Worm (Caenorhabditis elegans) whole organism, L2 larva: ENCODE results near the gene K01A11.1.

Source experiments
- C34F6.9 ChIP-seq: fragments of 150-350 bp; optimal IDR thresholded peaks from 2 replicates; lab custom pipeline; 2014; ENCODE audit warnings: missing biosample characterization, missing genetic modification characterization
- Y55F3AM.14 ChIP-seq: fragments of 200-800 bp; sonication (Bioruptor generic); optimal IDR thresholded peaks from 2 replicates; lab custom pipeline; 2018; ENCODE audit warnings: mild to moderate bottlenecking, missing genetic modification characterization, missing compliant biosample characterization
- ZK546.5 ChIP-seq: sonication (generic microtip); optimal IDR thresholded peaks from 2 replicates; lab custom pipeline; 2017; ENCODE audit warnings: missing biosample characterization, missing genetic modification characterization
- alr-1 ChIP-seq: fragments of 150-350 bp; optimal IDR thresholded peaks from 2 replicates; lab custom pipeline; 2014; ENCODE audit warnings: missing biosample characterization, missing genetic modification characterization
- aly-2 ChIP-seq: fragments of 150-350 bp; optimal IDR thresholded peaks from 2 replicates; lab custom pipeline; 2014; ENCODE audit warnings: missing biosample characterization, missing genetic modification characterization
- ama-1 ChIP-seq: fragments of 150-350 bp; optimal IDR thresholded peaks from 2 replicates; lab custom pipeline; 2018; ENCODE audit warnings: inconsistent platforms
- ceh-16 ChIP-seq: fragments of 150-350 bp; optimal IDR thresholded peaks from 2 replicates; lab custom pipeline; 2014; ENCODE audit warnings: missing biosample characterization, missing genetic modification characterization
- ceh-82 ChIP-seq: fragments of 150-350 bp; optimal IDR thresholded peaks from 2 replicates; lab custom pipeline; 2014; ENCODE audit warnings: missing biosample characterization, missing genetic modification characterization
- crh-2 ChIP-seq: sonication (generic microtip); optimal IDR thresholded peaks from 2 replicates; lab custom pipeline; 2017; ENCODE audit warnings: missing biosample characterization, missing genetic modification characterization
- dmd-4 ChIP-seq: sonication (generic microtip); optimal IDR thresholded peaks from 2 replicates; lab custom pipeline; 2017; ENCODE audit warnings: missing biosample characterization, missing genetic modification characterization
- egl-27 ChIP-seq: sonication (generic microtip); optimal IDR thresholded peaks from 3 replicates; lab custom pipeline; 2017; ENCODE audit warnings: missing biosample characterization, missing genetic modification reagents, missing genetic modification characterization
- elt-1 ChIP-seq: fragments of 150-350 bp; optimal IDR thresholded peaks from 2 replicates; lab custom pipeline; 2014; ENCODE audit warnings: missing biosample characterization, missing genetic modification characterization
- elt-3 ChIP-seq: sonication (generic microtip); optimal IDR thresholded peaks from 2 replicates; lab custom pipeline; 2017; ENCODE audit warnings: missing biosample characterization, missing genetic modification characterization
- gmeb-1 ChIP-seq: fragments of 150-350 bp; optimal IDR thresholded peaks from 2 replicates; lab custom pipeline; 2014; ENCODE audit warnings: missing biosample characterization, missing genetic modification characterization
- lsy-2 ChIP-seq, 2 experiments: fragments of 150-350 bp in 1 of 2; sonication (generic microtip) in 1 of 2; optimal IDR thresholded peaks; 2 replicates each; lab custom pipeline; 2014 to 2017; ENCODE audit warnings: missing biosample characterization in 2 of 2, missing genetic modification characterization in 2 of 2
- mab-5 ChIP-seq: fragments of 150-350 bp; optimal IDR thresholded peaks from 2 replicates; lab custom pipeline; 2014; ENCODE audit warnings: missing biosample characterization, missing genetic modification characterization
- mbf-1 ChIP-seq: sonication (generic microtip); optimal IDR thresholded peaks from 2 replicates; lab custom pipeline; 2017; ENCODE audit warnings: missing biosample characterization, missing genetic modification characterization
- mdl-1 ChIP-seq, 2 experiments: fragments of 150-350 bp in 1 of 2; sonication (generic microtip) in 1 of 2; optimal IDR thresholded peaks; 2 replicates each; lab custom pipeline; 2017; ENCODE audit warnings: missing biosample characterization in 2 of 2, missing genetic modification characterization in 2 of 2
- nhr-10 ChIP-seq: sonication (generic microtip); optimal IDR thresholded peaks from 2 replicates; lab custom pipeline; 2017; ENCODE audit warnings: missing biosample characterization, missing genetic modification characterization
- nhr-11 ChIP-seq: fragments of 150-350 bp; optimal IDR thresholded peaks from 2 replicates; lab custom pipeline; 2014; ENCODE audit warnings: missing biosample characterization, missing genetic modification characterization
- nhr-12 ChIP-seq: fragments of 150-350 bp; optimal IDR thresholded peaks from 2 replicates; lab custom pipeline; 2014; ENCODE audit warnings: missing biosample characterization, missing genetic modification characterization
- nhr-129 ChIP-seq: fragments of 150-350 bp; optimal IDR thresholded peaks from 2 replicates; lab custom pipeline; 2014; ENCODE audit warnings: missing biosample characterization, missing genetic modification characterization
- nhr-23 ChIP-seq: fragments of 150-350 bp; optimal IDR thresholded peaks from 2 replicates; lab custom pipeline; 2014; ENCODE audit warnings: missing biosample characterization, missing genetic modification reagents, missing genetic modification characterization
- nhr-237 ChIP-seq: fragments of 150-350 bp; optimal IDR thresholded peaks from 2 replicates; lab custom pipeline; 2014; ENCODE audit warnings: missing biosample characterization, missing genetic modification characterization
- nhr-6 ChIP-seq: fragments of 150-350 bp; optimal IDR thresholded peaks from 2 replicates; lab custom pipeline; 2014; ENCODE audit warnings: missing biosample characterization, missing genetic modification characterization
- nhr-77 ChIP-seq: fragments of 150-350 bp; optimal IDR thresholded peaks from 2 replicates; lab custom pipeline; 2014; ENCODE audit warnings: missing biosample characterization, missing genetic modification characterization
- peb-1 ChIP-seq: fragments of 150-350 bp; optimal IDR thresholded peaks from 2 replicates; lab custom pipeline; 2014; ENCODE audit warnings: missing biosample characterization, missing genetic modification characterization
- sem-4 ChIP-seq: fragments of 150-350 bp; optimal IDR thresholded peaks from 2 replicates; lab custom pipeline; 2014; ENCODE audit warnings: missing biosample characterization, missing genetic modification reagents, missing genetic modification characterization
- sma-3 ChIP-seq: sonication (generic microtip); optimal IDR thresholded peaks from 2 replicates; lab custom pipeline; 2016; ENCODE audit warnings: missing genetic modification reagents, missing genetic modification characterization, missing compliant biosample characterization
- unc-62 ChIP-seq: fragments of 150-350 bp; optimal IDR thresholded peaks from 2 replicates; lab custom pipeline; 2014; ENCODE audit warnings: missing biosample characterization, missing genetic modification reagents, missing genetic modification characterization
- zag-1 ChIP-seq: fragments of 150-350 bp; optimal IDR thresholded peaks from 2 replicates; lab custom pipeline; 2014; ENCODE audit warnings: missing biosample characterization, missing genetic modification characterization
- ztf-1 ChIP-seq: fragments of 200-800 bp; sonication (Bioruptor generic); conservative IDR thresholded peaks from 2 replicates; pipeline ENCODE4 v1.3.6; 2022; ENCODE audit warnings: missing genetic modification characterization, missing compliant biosample characterization
- ztf-11 ChIP-seq: sonication (generic microtip); optimal IDR thresholded peaks from 2 replicates; lab custom pipeline; 2017; ENCODE audit warnings: missing biosample characterization, missing genetic modification characterization
- ztf-4 ChIP-seq: fragments of 150-350 bp; optimal IDR thresholded peaks from 2 replicates; lab custom pipeline; 2014; ENCODE audit warnings: missing biosample characterization, missing genetic modification characterization

K01A11.1 gene

DNA sequence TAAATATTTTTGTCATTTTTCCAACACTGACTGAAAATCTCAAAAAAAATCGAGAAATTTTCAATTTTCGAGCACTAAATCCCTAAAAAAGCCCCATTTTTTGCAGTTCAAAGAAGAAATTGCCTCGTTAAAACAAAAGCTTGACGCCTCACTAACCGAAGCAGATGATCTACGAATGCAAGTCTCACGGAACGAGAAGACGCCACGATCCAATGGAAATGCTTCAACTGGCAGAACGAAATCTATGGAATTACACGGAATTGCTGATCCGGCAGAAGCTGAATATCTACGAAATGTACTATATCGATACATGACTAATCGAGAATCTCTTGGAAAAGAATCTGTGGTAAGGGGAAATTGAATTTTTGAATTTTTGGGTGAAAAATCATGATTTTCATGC, 7.4 kb downstream of the K01A11.1 start:
- no peak for TF ChIP-seq elt-3 (tag; lab: Kevin White, UChicago)
- no peak for TF ChIP-seq nhr-77 (tag; lab: Kevin White, UChicago)
- TF ChIP-seq nhr-10 (tag; lab: Kevin White, UChicago): no peak
- no peak for TF ChIP-seq sma-3 (GFP tag; lab: Kevin White, UChicago)
- no peak for TF ChIP-seq lsy-2 (tag; optimal IDR thresholded peaks at IDR 0.05; lab: Kevin White, UChicago)
- TF ChIP-seq mdl-1 (tag; optimal IDR thresholded peaks at IDR 0.05; lab: Kevin White, UChicago): no peak
- no peak for TF ChIP-seq peb-1 (tag; lab: Kevin White, UChicago)
- TF ChIP-seq gmeb-1 (tag; lab: Kevin White, UChicago): no peak
- TF ChIP-seq C34F6.9 (tag; lab: Kevin White, UChicago): no peak
- no peak for TF ChIP-seq ztf-1 (GFP tag; lab: Robert Waterston, UW)
- TF ChIP-seq mbf-1 (tag; lab: Kevin White, UChicago): no peak
- TF ChIP-seq elt-1 (tag; lab: Kevin White, UChicago): no peak
- TF ChIP-seq ama-1: no peak
- TF ChIP-seq ceh-82: no peak
- TF ChIP-seq aly-2 (tag; lab: Kevin White, UChicago): no peak
- no peak for TF ChIP-seq nhr-12 (tag; lab: Kevin White, UChicago)
- no peak for TF ChIP-seq nhr-237 (tag; lab: Kevin White, UChicago)
- no peak for TF ChIP-seq mab-5 (tag; lab: Kevin White, UChicago)

DNA sequence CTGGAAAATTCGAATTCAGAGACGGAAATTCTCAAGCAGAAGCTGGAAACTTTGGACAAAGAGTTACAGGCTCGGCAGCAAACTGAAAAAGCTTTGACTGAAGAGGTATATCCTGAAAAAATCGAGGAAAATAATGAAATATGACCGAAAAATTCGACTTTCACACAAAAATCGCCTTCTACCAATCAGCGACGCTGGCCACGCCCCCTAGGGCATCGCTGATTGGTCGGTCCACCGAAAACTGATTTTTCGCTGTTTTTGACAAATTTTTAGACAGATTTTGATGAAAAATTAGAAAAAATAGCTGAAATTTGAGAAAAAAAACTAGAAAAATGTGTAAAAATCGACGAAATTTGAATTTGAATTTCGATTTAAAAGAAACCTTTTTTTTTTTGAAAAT, 12.4 kb downstream of the K01A11.1 start:
- TF ChIP-seq ztf-1 (GFP tag; lab: Robert Waterston, UW) (no peak), ztf-4 (tag; lab: Kevin White, UChicago) (no peak), nhr-23 (tag; lab: Kevin White, UChicago) (no peak), sem-4 (tag; lab: Kevin White, UChicago) (no peak), ceh-82 (no peak), nhr-77 (tag; lab: Kevin White, UChicago) (no peak), ZK546.5 (tag; lab: Kevin White, UChicago) (no peak), aly-2 (tag; lab: Kevin White, UChicago) (no peak), crh-2 (tag; lab: Kevin White, UChicago) (no peak)
- TF ChIP-seq, all 48 proteins: peak for 0

DNA sequence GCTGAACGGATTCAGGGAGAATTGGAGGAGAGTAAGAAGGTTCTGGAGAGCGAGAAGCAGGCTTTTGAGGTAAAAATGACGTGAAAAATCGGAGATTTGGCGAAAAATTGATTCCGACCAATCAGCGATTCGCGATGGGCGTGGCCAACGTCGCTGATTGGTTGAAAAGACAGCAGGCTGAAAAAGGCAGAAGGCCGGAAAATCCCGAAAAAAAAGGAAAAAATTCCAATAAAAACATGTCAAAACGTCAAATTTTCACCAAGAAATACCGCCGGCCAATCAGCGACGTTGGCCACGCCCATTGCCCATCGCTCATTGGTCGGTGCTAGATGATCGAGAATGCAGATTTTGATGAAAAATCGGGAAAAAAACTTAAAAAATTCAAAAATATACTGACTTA, 13.8 kb downstream of the K01A11.1 start:
- no peak for TF ChIP-seq C34F6.9 (tag; lab: Kevin White, UChicago)
- TF ChIP-seq ztf-11 (tag; lab: Kevin White, UChicago): no peak
- no peak for TF ChIP-seq sem-4 (tag; lab: Kevin White, UChicago)
- TF ChIP-seq alr-1 (tag; lab: Kevin White, UChicago): no peak
- no peak for TF ChIP-seq nhr-237 (tag; lab: Kevin White, UChicago)
- TF ChIP-seq nhr-129 (tag; lab: Kevin White, UChicago): no peak
- TF ChIP-seq unc-62 (GFP tag; lab: Kevin White, UChicago): no peak

DNA sequence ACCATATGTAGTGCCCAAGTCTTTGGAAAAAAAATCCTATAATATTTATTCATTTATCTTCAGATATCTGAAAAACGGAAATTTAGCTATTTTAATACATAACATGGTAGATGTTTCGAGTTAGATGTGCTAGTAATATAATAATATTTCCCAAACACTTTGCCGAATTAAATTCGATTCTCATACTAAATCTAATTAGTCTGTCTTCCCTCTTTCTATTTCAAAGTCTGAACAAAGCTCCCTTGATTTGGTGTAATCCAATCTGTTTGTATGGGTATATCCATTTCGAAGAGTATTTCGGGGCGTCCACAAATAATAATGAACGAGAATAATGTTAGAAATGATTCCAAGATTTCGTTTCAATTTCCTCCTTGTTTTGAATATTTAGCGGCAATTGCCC, 16.9 kb downstream of the K01A11.1 start:
- TF ChIP-seq egl-27: no peak
- no peak for TF ChIP-seq zag-1 (tag; lab: Kevin White, UChicago)
- no peak for TF ChIP-seq elt-1 (tag; lab: Kevin White, UChicago)
- no peak for TF ChIP-seq nhr-237 (tag; lab: Kevin White, UChicago)
- no peak for TF ChIP-seq lsy-2 (tag; optimal IDR thresholded peaks at IDR 0.05; lab: Kevin White, UChicago)
- TF ChIP-seq sma-3 (GFP tag; lab: Kevin White, UChicago): no peak
- no peak for TF ChIP-seq ztf-1 (GFP tag; lab: Robert Waterston, UW)
- no peak for TF ChIP-seq nhr-6 (tag; lab: Kevin White, UChicago)
- TF ChIP-seq dmd-4 (tag; lab: Kevin White, UChicago): no peak
- no peak for TF ChIP-seq nhr-12 (tag; lab: Kevin White, UChicago)
- TF ChIP-seq unc-62 (GFP tag; lab: Kevin White, UChicago): no peak
- no peak for TF ChIP-seq ama-1
- no peak for TF ChIP-seq nhr-11
- TF ChIP-seq ceh-16 (tag; lab: Kevin White, UChicago): no peak
- no peak for TF ChIP-seq Y55F3AM.14

DNA sequence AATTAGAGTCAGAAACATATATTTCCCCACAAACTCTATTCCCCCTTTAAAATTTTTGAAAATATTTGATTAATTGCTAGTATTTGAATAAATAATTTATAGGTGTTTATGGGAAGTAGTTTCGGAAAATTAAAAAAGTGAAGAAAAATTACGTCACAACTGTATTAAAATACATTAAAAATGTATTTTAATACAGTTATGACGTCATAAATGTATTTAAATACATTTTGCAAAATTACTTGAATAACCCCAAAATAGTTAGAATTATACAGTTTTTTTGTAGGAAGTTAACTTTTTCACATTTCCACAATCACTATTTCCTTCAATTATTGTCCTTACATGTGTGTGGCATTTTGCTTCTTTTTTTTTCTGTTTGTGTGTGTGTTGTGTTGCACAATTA, 17.8 kb downstream of the K01A11.1 start:
- TF ChIP-seq lsy-2 (tag; optimal IDR thresholded peaks at IDR 0.05; lab: Kevin White, UChicago) (no peak), egl-27 (no peak)
